Fruit fly (Drosophila melanogaster): ENCODE data around the gene Iml1.

Iml1 gene

dm6 chr3L:1517274-1518047, 16.4 kb downstream of the Iml1 start (continued):
- TF ChIP-seq schlank (tag; optimal IDR thresholded peaks at IDR 0.05) (no peak), CG18262 (tag; optimal IDR thresholded peaks at IDR 0.05) (peak; percentile 21), CG17385 (GFP tag; optimal IDR thresholded peaks at IDR 0.05) (peak; percentile 48), inv (GFP tag; IDR thresholded peaks at IDR 0.05; ENCODE audit: partially characterized antibody) (peak; percentile 69), CG4424 (GFP tag; optimal IDR thresholded peaks at IDR 0.05) (peak; percentile 70), Hmr (GFP tag; optimal IDR thresholded peaks at IDR 0.05) (peak; percentile 51), sr (GFP tag; IDR thresholded peaks at IDR 0.05) (peak; percentile 96), zen (tag; optimal IDR thresholded peaks at IDR 0.05) (no peak), Max (GFP tag; optimal IDR thresholded peaks at IDR 0.05) (peak; percentile 67), tio (GFP tag; optimal IDR thresholded peaks at IDR 0.05) (no peak), Blimp-1 (GFP tag; optimal IDR thresholded peaks at IDR 0.05) (no peak), Usf (GFP tag; optimal IDR thresholded peaks at IDR 0.05) (peak; percentile 4), NFAT (GFP tag; IDR thresholded peaks at IDR 0.05) (peak; percentile 23; the same call in 1 of the 2 replicates), Elba2 (GFP tag; optimal IDR thresholded peaks at IDR 0.05) (no peak), Sox100B (GFP tag; optimal IDR thresholded peaks at IDR 0.05) (no peak), gcm2 (GFP tag; optimal IDR thresholded peaks at IDR 0.05) (no peak), ttk (GFP tag; IDR thresholded peaks at IDR 0.05) (no peak), CG16813 (GFP tag; IDR thresholded peaks at IDR 0.05; ENCODE audit: partially characterized antibody) (peak; percentile 84), Pdp1 (GFP tag; optimal IDR thresholded peaks at IDR 0.05) (peak; percentile 69 to 88), gt (GFP tag; IDR thresholded peaks at IDR 0.05) (no peak), CG12299 (tag; optimal IDR thresholded peaks at IDR 0.05) (no peak), Sox102F (GFP tag; optimal IDR thresholded peaks at IDR 0.05) (peak; percentile 43), cad (GFP tag; optimal IDR thresholded peaks at IDR 0.05) (no peak), CG12769 (tag; optimal IDR thresholded peaks at IDR 0.05) (no peak), bowl (GFP tag; IDR thresholded peaks at IDR 0.05) (no peak), Kr (GFP tag; optimal IDR thresholded peaks at IDR 0.05) (no peak), Hr3 (GFP tag; optimal IDR thresholded peaks at IDR 0.05) (peak; percentile 67), fd3F (GFP tag; optimal IDR thresholded peaks at IDR 0.05) (no peak), Trl (optimal IDR thresholded peaks at IDR 0.05) (no peak), Trl (GFP tag; optimal IDR thresholded peaks at IDR 0.05) (peak; percentile 77), CG6683 (GFP tag; optimal IDR thresholded peaks at IDR 0.05) (no peak), nerfin-2 (GFP tag; IDR thresholded peaks at IDR 0.05; ENCODE audit: partially characterized antibody) (peak; percentile 65), CG4617 (GFP tag; optimal IDR thresholded peaks at IDR 0.05; ENCODE audit: borderline replicate concordance) (peak; percentile 52), hth (optimal IDR thresholded peaks at IDR 0.05) (no peak), Ptx1 (GFP tag; IDR thresholded peaks at IDR 0.05) (no peak), CG10462 (GFP tag; optimal IDR thresholded peaks at IDR 0.05) (peak; percentile 51), Dll (GFP tag; IDR thresholded peaks at IDR 0.05; ENCODE audit: partially characterized antibody) (peak; percentile 81), Aef1 (GFP tag; IDR thresholded peaks at IDR 0.05) (peak; percentile 51), CG17328 (GFP tag; IDR thresholded peaks at IDR 0.05) (peak; percentile 53), al (GFP tag; IDR thresholded peaks at IDR 0.05) (no peak), CG15269 (tag; optimal IDR thresholded peaks at IDR 0.05) (no peak), toy (GFP tag; IDR thresholded peaks at IDR 0.05) (no peak), cg (GFP tag; optimal IDR thresholded peaks at IDR 0.05) (no peak), pum (GFP tag; optimal IDR thresholded peaks at IDR 0.05) (peak; percentile 68), CG31224 (GFP tag; IDR thresholded peaks at IDR 0.05) (no peak; the same call in 1 of the 2 replicates), CG12942 (GFP tag; optimal IDR thresholded peaks at IDR 0.05) (peak; percentile 71), CG17912 (GFP tag; optimal IDR thresholded peaks at IDR 0.05) (no peak), trem (tag; optimal IDR thresholded peaks at IDR 0.05) (peak; percentile 62), CG14965 (GFP tag; optimal IDR thresholded peaks at IDR 0.05; ENCODE audit: borderline replicate concordance) (no peak), CG10274 (GFP tag; optimal IDR thresholded peaks at IDR 0.05) (peak; percentile 73)

Data from whole organism, embryonic.